Worm (Caenorhabditis elegans) whole organism, dauer: ENCODE results near the gene D1054.18.

Experiments used
- unc-62 ChIP-seq: sonication (generic microtip); optimal IDR thresholded peaks from 2 replicates; lab custom pipeline; 2017; ENCODE audit warnings: missing biosample characterization, missing genetic modification reagents, missing genetic modification characterization

Gene D1054.18

DNA sequence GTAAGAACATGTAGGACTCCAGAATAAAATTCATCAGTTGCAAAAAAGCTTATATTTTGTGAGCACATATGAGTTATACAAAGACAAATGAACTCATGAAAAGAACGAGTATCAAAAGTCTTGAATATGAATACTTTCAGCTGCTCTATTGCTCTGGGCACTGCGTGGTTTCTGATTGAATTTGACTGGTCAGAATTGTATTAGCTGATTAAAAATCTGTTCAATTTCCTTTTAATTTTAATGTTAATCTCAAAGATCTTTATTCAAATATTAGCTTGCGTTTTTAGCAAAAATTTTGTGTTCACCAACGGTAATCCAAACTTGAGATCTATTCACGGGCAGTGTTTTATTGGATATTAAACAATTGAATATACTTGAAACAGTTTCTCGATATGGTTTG, 2.9 kb downstream of the D1054.18 start, which contains the start of gene srh-184:
srh-184 (minus strand) TSS at position 101 of the 400 bp plus-strand sequence.
- TF ChIP-seq unc-62 (GFP tag; lab: Kevin White, UChicago) = no peak

DNA sequence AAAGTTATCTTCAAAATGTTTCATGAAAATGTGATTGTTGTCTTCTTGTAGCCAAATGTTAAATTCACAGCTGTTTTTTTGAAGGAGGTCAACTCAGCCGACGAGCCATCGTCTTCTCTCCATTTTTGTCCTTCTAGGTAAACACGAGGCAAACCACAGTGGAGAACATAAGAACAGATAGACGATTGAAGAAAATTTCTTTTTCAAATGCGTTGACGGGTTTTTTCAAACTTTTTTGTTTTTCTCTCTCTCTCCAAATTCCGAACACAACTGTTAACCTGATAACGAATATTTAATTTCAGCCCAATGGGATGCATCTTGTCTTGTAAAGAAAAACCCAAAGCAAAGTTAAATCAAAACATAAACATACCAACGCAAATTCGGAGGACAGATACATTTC, 5.5 kb downstream of the D1054.18 start, which contains the start of gene D1054.19:
D1054.19 (plus strand) TSS at position 301 of the 400 bp plus-strand sequence.
- TF ChIP-seq unc-62 (GFP tag; lab: Kevin White, UChicago) = no peak

DNA sequence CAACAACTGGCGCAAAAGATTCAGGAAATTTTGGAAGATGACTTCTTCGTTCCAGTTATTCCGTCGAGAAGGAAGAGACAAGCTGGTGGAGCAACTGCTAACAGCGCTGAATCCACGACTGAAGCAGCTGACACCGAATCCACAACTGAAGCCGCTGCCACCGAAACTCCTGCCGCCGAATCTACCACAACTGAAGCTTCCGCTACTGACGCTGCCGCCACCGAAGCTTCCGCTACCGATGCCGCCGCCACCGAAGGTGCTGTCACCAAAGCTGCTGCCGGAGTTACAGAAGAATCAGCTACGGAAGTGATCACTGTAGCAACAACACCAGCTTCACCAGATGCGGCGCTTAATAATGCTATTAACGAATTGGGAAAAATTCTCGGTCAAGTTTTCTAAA, 6.5 kb downstream of the D1054.18 start:
- TF ChIP-seq unc-62 (GFP tag; lab: Kevin White, UChicago) = no peak

DNA sequence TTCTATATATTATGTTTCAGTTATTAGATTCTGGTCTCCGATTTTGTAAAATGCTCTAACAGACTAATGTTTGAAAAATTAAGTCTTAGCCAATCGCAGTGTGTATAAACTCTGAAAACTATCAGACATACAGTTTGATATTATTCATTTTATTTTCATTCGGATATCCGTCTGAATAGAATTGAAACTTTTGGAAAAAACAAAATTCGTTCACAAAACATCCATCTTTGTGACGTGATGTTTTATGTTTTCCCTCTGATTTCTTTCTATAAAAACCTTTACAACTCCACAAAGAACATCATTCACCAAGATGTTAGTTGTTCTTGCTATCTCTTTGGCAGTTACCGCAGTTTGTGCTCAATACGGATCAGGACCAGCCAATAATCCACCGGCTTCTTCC, 7.5 kb downstream of the D1054.18 start, which contains the start of gene ule-3:
ule-3 (plus strand) TSS at position 301 of the 400 bp plus-strand sequence.
- TF ChIP-seq unc-62 (GFP tag; lab: Kevin White, UChicago) = no peak

DNA sequence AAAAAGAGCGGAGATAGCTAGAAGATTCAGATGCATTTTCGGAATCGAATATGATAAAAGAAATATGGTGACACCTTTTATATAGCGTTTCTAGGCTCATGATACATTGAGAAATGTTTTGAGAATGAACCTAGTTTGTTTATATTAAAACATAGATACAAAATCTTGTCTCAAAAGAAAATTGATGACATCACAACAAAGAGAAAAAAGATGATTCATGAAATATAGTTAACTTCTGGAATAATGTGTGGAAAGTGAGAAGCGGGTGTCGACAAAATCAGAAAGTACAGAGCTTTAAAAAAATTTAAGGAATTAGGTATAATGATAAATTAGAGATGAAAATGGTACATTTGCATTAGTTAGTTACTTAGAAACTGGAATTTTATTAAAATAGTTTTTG, 8.2 kb downstream of the D1054.18 start, which contains the start of gene D1054.10:
D1054.10 (minus strand) TSS at position 101 of the 400 bp plus-strand sequence.
- no peak for TF ChIP-seq unc-62 (GFP tag; lab: Kevin White, UChicago)

DNA sequence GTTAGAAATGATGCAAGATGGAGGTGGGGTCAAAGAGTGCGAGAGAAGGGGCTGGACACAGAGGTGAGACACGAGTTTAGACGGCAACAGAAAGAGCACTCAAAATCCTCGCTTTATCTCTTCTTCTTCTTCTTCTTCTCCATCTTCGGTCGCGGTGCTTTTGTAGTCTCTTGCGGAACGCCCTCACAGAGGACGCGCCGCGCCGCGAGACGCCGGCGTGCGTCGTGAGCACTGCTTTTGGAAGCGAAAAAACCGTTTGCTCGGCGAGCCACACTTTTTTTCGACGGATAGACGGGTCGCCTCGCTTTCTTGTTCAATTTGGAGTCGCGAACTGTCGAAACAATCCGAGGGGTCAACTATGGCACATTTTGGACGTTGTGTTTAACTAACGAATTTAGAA, 10.1 kb downstream of the D1054.18 start, which contains the start of gene D1054.9:
D1054.9 (minus strand) TSS at position 137 of the 400 bp plus-strand sequence.
- TF ChIP-seq unc-62 (GFP tag; lab: Kevin White, UChicago) = no peak

DNA sequence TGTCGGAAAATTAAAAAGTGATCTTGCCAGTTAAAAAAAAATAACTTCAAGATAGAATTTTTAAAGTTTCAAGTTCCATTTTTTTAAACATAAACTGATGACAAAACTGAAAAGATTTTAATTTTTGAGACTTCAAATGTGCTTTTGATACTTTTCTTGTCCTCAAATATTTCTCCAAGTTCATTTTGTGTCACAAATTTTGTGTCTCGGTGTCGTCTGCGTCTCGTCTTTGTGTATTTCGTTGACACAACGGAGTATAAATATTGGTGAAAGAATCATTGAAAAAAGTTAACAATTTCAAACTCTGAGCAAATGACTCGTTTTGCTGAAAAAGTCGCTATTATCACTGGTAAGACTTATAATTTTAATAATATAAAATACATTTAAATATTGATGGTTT, 17.0 kb downstream of the D1054.18 start, which contains the start of gene D1054.8:
D1054.8 (plus strand) TSS at position 301 of the 400 bp plus-strand sequence.
- TF ChIP-seq unc-62 (GFP tag; lab: Kevin White, UChicago) = no peak

DNA sequence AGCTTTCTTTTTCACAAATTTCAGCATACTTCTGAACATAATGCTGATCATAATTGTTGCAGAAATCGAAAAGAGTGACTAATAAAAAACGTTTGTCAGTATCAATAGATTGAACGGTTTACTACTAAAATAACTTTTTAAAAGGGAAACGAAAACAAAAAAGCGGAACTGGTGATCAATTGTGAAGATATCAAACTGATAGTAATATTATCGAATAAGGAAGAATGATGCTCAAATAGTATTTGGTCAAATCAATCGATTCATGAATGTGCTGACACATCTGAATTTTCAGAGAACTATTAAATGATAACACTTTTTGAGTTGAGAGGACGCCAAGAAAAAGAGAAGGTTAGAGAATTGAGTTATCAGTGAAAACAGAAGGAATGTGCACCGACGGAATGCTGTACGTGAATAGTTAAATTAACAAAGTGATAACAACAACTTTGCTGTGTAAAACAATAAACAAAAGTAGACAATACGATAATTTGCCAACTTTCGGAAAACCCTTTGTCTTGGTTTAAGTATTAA, 24.4 kb downstream of the D1054.18 start, which contains the start of gene D1054.5:
D1054.5 (minus strand) TSS at position 51 of the 528 bp plus-strand sequence.
- TF ChIP-seq unc-62 (GFP tag; lab: Kevin White, UChicago) = no peak

DNA sequence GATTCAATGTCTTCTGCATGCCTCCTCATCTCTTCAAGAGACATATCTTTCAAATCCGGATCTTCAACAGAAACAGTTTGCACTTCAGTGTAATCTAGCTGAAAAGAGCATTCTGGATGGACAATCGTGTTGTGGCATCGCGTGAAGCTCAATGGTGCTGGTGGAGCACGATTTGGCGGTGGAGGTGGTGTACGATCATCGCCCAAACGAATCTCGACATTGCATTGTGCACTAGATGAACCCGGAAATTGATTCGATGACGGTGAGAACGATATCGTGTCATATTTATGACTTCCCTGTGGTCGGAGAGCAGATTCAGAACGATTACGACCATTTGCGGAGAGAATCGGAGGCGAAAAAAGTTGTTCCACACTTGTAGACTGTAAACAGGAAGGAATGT, 27.8 kb downstream of the D1054.18 start:
- no peak for TF ChIP-seq unc-62 (GFP tag; lab: Kevin White, UChicago)

DNA sequence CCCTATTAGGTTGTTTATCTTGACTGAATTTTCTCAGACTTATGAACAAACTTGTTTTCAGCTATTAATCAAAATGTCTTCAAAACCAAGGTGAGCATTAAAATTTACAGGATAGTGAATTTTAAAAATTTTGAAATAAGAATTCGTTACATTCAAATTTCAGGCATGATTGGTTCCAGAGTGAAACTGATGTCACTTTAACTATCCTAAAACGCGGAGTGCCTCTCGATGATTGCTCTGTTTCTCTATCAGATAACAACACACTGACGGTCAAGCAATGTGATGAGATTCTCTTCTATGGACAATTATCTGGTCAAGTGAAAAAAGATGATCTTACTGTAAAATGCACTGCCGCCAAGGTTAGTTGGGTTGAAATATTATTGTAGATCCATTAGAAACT, 29.6 kb downstream of the D1054.18 start, which contains the start of gene D1054.3:
D1054.3 (plus strand) TSS at position 62 of the 400 bp plus-strand sequence.
- TF ChIP-seq unc-62 (GFP tag; lab: Kevin White, UChicago) = no peak

DNA sequence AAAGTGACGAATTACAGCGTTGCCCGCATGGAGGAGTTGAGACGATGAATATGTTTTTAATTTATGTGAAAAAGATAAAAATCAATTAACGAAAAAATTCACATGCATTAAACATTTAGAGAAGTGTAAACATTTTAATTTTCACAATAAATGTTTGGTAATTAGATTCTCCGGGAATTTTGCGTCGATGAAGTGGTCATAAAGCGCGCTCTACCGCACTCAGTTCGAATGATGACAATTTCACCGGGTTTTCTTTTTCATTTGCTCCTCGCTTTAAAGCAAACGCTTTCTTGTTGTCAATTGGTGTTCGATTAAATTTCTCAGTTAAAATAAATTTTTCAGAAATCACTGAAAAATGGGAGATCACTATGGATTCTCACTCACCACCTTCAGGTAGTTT, 31.0 kb downstream of the D1054.18 start, which contains the start of the genes D1054.1 and pas-2:
D1054.1 (minus strand) TSS at position 192 of the 400 bp plus-strand sequence.
pas-2 (plus strand) TSS at position 343 of the 400 bp plus-strand sequence.
- no peak for TF ChIP-seq unc-62 (GFP tag; lab: Kevin White, UChicago)

DNA sequence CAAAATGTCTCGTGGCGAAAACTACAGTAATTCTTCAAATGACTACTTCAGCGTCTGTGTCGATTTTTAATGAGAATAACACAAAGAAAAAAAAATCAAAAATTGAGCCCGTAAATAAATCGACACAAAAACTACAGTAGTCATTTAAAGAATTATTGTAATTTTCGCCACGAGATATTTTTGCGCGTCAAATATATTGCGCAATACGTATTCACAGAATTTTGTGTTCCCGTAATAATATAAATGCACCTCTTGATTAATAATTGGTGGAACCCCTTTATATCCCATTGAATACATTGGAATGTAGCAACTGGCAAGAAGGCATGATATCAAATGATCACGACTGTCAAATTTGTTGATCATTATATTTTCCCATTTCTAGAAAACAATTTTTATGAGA, 32.1 kb downstream of the D1054.18 start:
- TF ChIP-seq unc-62 (GFP tag; lab: Kevin White, UChicago) = no peak

DNA sequence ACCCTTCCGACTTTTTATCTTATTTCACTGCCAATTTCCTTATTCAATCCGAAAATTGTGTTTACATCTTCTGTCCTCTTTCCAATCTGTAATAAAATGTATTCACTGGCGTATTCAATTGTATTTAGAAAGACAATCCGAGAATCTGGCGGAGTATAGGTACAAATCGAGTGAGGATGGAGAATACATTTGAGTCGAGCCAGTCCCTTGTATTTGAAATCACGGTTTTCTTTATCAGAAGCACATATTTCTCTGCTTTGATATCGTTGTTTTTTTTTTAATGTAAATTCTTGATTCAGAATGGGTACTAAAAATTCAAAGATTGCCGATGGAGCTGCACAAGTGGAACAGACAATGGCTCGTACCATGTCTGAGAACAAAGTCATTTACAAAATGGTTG, 36.9 kb downstream of the D1054.18 start, which contains the start of gene ocr-1:
ocr-1 (plus strand) TSS at position 301 of the 400 bp plus-strand sequence.
- no peak for TF ChIP-seq unc-62 (GFP tag; lab: Kevin White, UChicago)

DNA sequence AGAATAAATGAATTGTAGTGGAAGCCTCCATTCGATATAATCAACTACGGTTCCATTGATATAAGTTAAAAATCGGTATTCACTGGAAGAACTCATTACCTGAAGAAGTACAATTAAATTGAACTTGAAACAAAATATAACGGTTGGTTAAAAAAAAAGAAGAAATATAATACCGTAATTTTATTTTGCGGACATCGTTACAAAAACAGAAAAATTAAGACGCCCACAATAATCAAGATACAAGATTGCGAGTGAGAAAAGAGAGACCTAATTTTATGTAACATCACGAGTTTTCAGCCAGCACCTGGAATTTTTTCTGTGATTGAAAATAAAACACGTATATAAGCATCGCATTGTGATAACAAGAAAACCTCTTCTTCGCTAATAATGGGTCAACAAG, 38.3 kb downstream of the D1054.18 start, which contains the start of gene sre-6:
sre-6 (minus strand) TSS at position 101 of the 400 bp plus-strand sequence.
- TF ChIP-seq unc-62 (GFP tag; lab: Kevin White, UChicago) = no peak

DNA sequence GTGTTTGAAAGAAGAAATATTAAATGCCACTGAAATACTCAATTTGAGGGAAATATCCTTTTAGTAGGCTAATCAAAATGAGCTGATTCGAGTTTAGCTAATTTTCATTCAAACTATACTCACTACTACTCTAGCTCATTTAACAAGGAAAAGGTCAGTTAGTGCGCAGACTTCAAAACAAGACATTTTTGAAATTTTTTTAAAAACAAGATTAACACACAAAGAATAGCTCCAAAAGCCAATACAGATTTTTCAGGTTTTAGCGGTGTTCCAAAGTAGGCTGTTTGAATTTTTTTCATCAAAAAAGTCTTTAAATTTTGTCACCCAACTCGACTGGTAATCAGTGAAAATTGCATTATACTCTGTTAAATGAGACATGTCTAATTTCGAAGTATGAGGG, 40.2 kb downstream of the D1054.18 start:
- TF ChIP-seq unc-62 (GFP tag; lab: Kevin White, UChicago) = no peak

DNA sequence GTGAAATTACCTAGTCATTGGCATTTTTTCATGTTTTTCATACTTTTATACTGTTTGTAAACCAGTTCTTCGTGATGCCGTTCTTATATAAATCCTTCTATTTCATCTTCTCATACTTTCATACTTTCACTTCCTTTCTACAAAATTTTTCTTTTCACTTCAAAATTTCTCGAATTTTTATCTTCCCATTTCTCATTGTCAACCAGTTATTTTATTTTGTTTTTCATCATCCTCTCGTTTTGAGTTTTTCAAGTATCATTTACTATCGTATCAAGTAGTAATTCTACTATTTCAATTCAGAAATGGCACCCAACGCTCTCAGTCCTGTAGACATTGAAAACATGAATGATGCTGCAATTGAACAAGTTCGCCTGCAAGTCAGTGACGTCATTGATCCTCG, 42.3 kb downstream of the D1054.18 start, which contains the start of gene F28H7.8:
F28H7.8 (plus strand) TSS at position 301 of the 400 bp plus-strand sequence.
- TF ChIP-seq unc-62 (GFP tag; lab: Kevin White, UChicago) = no peak
